Worm (Caenorhabditis elegans) whole organism, L2 larva: Measurements from ENCODE around the gene smcl-1.

Experiments used
- C34F6.9 ChIP-seq: fragments of 150-350 bp; optimal IDR thresholded peaks from 2 replicates; lab custom pipeline; 2014; ENCODE audit warnings: missing biosample characterization, missing genetic modification characterization
- F13H6.1 ChIP-seq: sonication (generic microtip); optimal IDR thresholded peaks from 2 replicates; lab custom pipeline; 2016; ENCODE audit warnings: missing genetic modification characterization, missing compliant biosample characterization
- Y55F3AM.14 ChIP-seq: fragments of 200-800 bp; sonication (Bioruptor generic); optimal IDR thresholded peaks from 2 replicates; lab custom pipeline; 2018; ENCODE audit warnings: mild to moderate bottlenecking, missing genetic modification characterization, missing compliant biosample characterization
- alr-1 ChIP-seq: fragments of 150-350 bp; optimal IDR thresholded peaks from 2 replicates; lab custom pipeline; 2014; ENCODE audit warnings: missing biosample characterization, missing genetic modification characterization
- ceh-16 ChIP-seq: fragments of 150-350 bp; optimal IDR thresholded peaks from 2 replicates; lab custom pipeline; 2014; ENCODE audit warnings: missing biosample characterization, missing genetic modification characterization
- crh-2 ChIP-seq: sonication (generic microtip); optimal IDR thresholded peaks from 2 replicates; lab custom pipeline; 2017; ENCODE audit warnings: missing biosample characterization, missing genetic modification characterization
- egl-27 ChIP-seq: sonication (generic microtip); optimal IDR thresholded peaks from 3 replicates; lab custom pipeline; 2017; ENCODE audit warnings: missing biosample characterization, missing genetic modification reagents, missing genetic modification characterization
- elt-1 ChIP-seq: fragments of 150-350 bp; optimal IDR thresholded peaks from 2 replicates; lab custom pipeline; 2014; ENCODE audit warnings: missing biosample characterization, missing genetic modification characterization
- elt-3 ChIP-seq: sonication (generic microtip); optimal IDR thresholded peaks from 2 replicates; lab custom pipeline; 2017; ENCODE audit warnings: missing biosample characterization, missing genetic modification characterization
- fos-1 ChIP-seq: fragments of 150-350 bp; optimal IDR thresholded peaks from 2 replicates; lab custom pipeline; 2014; ENCODE audit warnings: missing biosample characterization, missing genetic modification characterization
- gmeb-1 ChIP-seq: fragments of 150-350 bp; optimal IDR thresholded peaks from 2 replicates; lab custom pipeline; 2014; ENCODE audit warnings: missing biosample characterization, missing genetic modification characterization
- lin-11 ChIP-seq: fragments of 150-350 bp; sonication (generic microtip); optimal IDR thresholded peaks from 2 replicates; lab custom pipeline; 2014; ENCODE audit warnings: missing biosample characterization, missing genetic modification characterization, inconsistent platforms, mixed read lengths
- lin-13 ChIP-seq: fragments of 150-350 bp; optimal IDR thresholded peaks from 2 replicates; lab custom pipeline; 2014; ENCODE audit warnings: missing biosample characterization, missing genetic modification reagents, missing genetic modification characterization
- lin-39 ChIP-seq: fragments of 150-350 bp; optimal IDR thresholded peaks from 2 replicates; lab custom pipeline; 2014; ENCODE audit warnings: missing biosample characterization, missing genetic modification reagents, missing genetic modification characterization
- mab-5 ChIP-seq: fragments of 150-350 bp; optimal IDR thresholded peaks from 2 replicates; lab custom pipeline; 2014; ENCODE audit warnings: missing biosample characterization, missing genetic modification characterization
- mdl-1 ChIP-seq, 2 experiments: fragments of 150-350 bp in 1 of 2; sonication (generic microtip) in 1 of 2; optimal IDR thresholded peaks; 2 replicates each; lab custom pipeline; 2017; ENCODE audit warnings: missing biosample characterization in 2 of 2, missing genetic modification characterization in 2 of 2
- nhr-10 ChIP-seq: sonication (generic microtip); optimal IDR thresholded peaks from 2 replicates; lab custom pipeline; 2017; ENCODE audit warnings: missing biosample characterization, missing genetic modification characterization
- nhr-11 ChIP-seq: fragments of 150-350 bp; optimal IDR thresholded peaks from 2 replicates; lab custom pipeline; 2014; ENCODE audit warnings: missing biosample characterization, missing genetic modification characterization
- nhr-12 ChIP-seq: fragments of 150-350 bp; optimal IDR thresholded peaks from 2 replicates; lab custom pipeline; 2014; ENCODE audit warnings: missing biosample characterization, missing genetic modification characterization
- nhr-129 ChIP-seq: fragments of 150-350 bp; optimal IDR thresholded peaks from 2 replicates; lab custom pipeline; 2014; ENCODE audit warnings: missing biosample characterization, missing genetic modification characterization
- nhr-21 ChIP-seq: fragments of 150-350 bp; optimal IDR thresholded peaks from 2 replicates; lab custom pipeline; 2014; ENCODE audit warnings: missing biosample characterization, missing genetic modification characterization
- nhr-23 ChIP-seq: fragments of 150-350 bp; optimal IDR thresholded peaks from 2 replicates; lab custom pipeline; 2014; ENCODE audit warnings: missing biosample characterization, missing genetic modification reagents, missing genetic modification characterization
- nhr-237 ChIP-seq: fragments of 150-350 bp; optimal IDR thresholded peaks from 2 replicates; lab custom pipeline; 2014; ENCODE audit warnings: missing biosample characterization, missing genetic modification characterization
- nhr-25 ChIP-seq: fragments of 150-350 bp; sonication (generic microtip); optimal IDR thresholded peaks from 3 replicates; lab custom pipeline; 2014; ENCODE audit warnings: missing biosample characterization, missing genetic modification characterization
- nhr-6 ChIP-seq: fragments of 150-350 bp; optimal IDR thresholded peaks from 2 replicates; lab custom pipeline; 2014; ENCODE audit warnings: missing biosample characterization, missing genetic modification characterization
- nhr-77 ChIP-seq: fragments of 150-350 bp; optimal IDR thresholded peaks from 2 replicates; lab custom pipeline; 2014; ENCODE audit warnings: missing biosample characterization, missing genetic modification characterization
- peb-1 ChIP-seq: fragments of 150-350 bp; optimal IDR thresholded peaks from 2 replicates; lab custom pipeline; 2014; ENCODE audit warnings: missing biosample characterization, missing genetic modification characterization
- sem-4 ChIP-seq: fragments of 150-350 bp; optimal IDR thresholded peaks from 2 replicates; lab custom pipeline; 2014; ENCODE audit warnings: missing biosample characterization, missing genetic modification reagents, missing genetic modification characterization
- skn-1 ChIP-seq: sonication (generic microtip); optimal IDR thresholded peaks from 2 replicates; lab custom pipeline; 2017; ENCODE audit warnings: missing biosample characterization, missing genetic modification characterization
- sma-3 ChIP-seq: sonication (generic microtip); optimal IDR thresholded peaks from 2 replicates; lab custom pipeline; 2016; ENCODE audit warnings: missing genetic modification reagents, missing genetic modification characterization, missing compliant biosample characterization
- sma-9 ChIP-seq, 2 experiments: fragments of 150-350 bp in 1 of 2; sonication (generic microtip) in 1 of 2; optimal IDR thresholded peaks; 2 replicates each; lab custom pipeline; 2014 to 2016; ENCODE audit warnings: missing genetic modification characterization in 2 of 2, mild to moderate bottlenecking in 1 of 2, missing biosample characterization in 1 of 2, missing compliant biosample characterization in 1 of 2, missing genetic modification reagents in 1 of 2, moderate library complexity in 1 of 2
- snpc-4 ChIP-seq: fragments of 150-350 bp; optimal IDR thresholded peaks from 2 replicates; lab custom pipeline; 2014; ENCODE audit warnings: missing biosample characterization, missing genetic modification characterization
- unc-39 ChIP-seq: fragments of 150-350 bp; optimal IDR thresholded peaks from 2 replicates; lab custom pipeline; 2014; ENCODE audit warnings: missing biosample characterization, missing genetic modification characterization
- unc-55 ChIP-seq: fragments of 150-350 bp; sonication (generic microtip); optimal IDR thresholded peaks from 3 replicates; lab custom pipeline; 2014; ENCODE audit warnings: missing biosample characterization, missing genetic modification reagents, missing genetic modification characterization
- unc-62 ChIP-seq: fragments of 150-350 bp; optimal IDR thresholded peaks from 2 replicates; lab custom pipeline; 2014; ENCODE audit warnings: missing biosample characterization, missing genetic modification reagents, missing genetic modification characterization
- zag-1 ChIP-seq: fragments of 150-350 bp; optimal IDR thresholded peaks from 2 replicates; lab custom pipeline; 2014; ENCODE audit warnings: missing biosample characterization, missing genetic modification characterization
- ztf-11 ChIP-seq: sonication (generic microtip); optimal IDR thresholded peaks from 2 replicates; lab custom pipeline; 2017; ENCODE audit warnings: missing biosample characterization, missing genetic modification characterization
- ztf-4 ChIP-seq: fragments of 150-350 bp; optimal IDR thresholded peaks from 2 replicates; lab custom pipeline; 2014; ENCODE audit warnings: missing biosample characterization, missing genetic modification characterization

Gene smcl-1

ce11 chrX:11700263-11700662 lies 7.0 kb downstream of the smcl-1 start, which contains the start of gene C44C10.15:
Gene C44C10.15, minus strand, starts transcription at chrX:11700363.
- TF ChIP-seq crh-2 (tag; lab: Kevin White, UChicago) (no peak), zag-1 (tag; lab: Kevin White, UChicago) (no peak), nhr-6 (no peak), sem-4 (tag; lab: Kevin White, UChicago) (no peak), nhr-12 (tag; lab: Kevin White, UChicago) (no peak), peb-1 (tag; lab: Kevin White, UChicago) (no peak), Y55F3AM.14 (no peak), lin-39 (no peak)

ce11 chrX:11702236-11702635 lies 9.0 kb downstream of the smcl-1 start, which contains the start of gene C44C10.3:
Gene C44C10.3, plus strand, starts transcription at chrX:11702536.
- TF ChIP-seq egl-27 (no peak), alr-1 (tag; lab: Kevin White, UChicago) (no peak), skn-1 (tag; lab: Kevin White, UChicago) (no peak), unc-62 (GFP tag; lab: Kevin White, UChicago) (no peak), nhr-25 (tag; lab: Kevin White, UChicago) (no peak), nhr-6 (no peak), nhr-129 (no peak), unc-39 (tag; lab: Kevin White, UChicago) (no peak), nhr-11 (no peak), zag-1 (tag; lab: Kevin White, UChicago) (no peak), nhr-12 (tag; lab: Kevin White, UChicago) (no peak), F13H6.1 (no peak), nhr-10 (tag; lab: Kevin White, UChicago) (no peak), fos-1 (no peak), mab-5 (tag; lab: Kevin White, UChicago) (no peak), nhr-77 (tag; lab: Kevin White, UChicago) (no peak), gmeb-1 (no peak), ceh-16 (tag; lab: Kevin White, UChicago) (no peak)

ce11 chrX:11710229-11710628 lies 17.0 kb downstream of the smcl-1 start, which contains the start of gene C44C10.11:
Gene C44C10.11, minus strand, starts transcription at chrX:11710343.
- peak; percentile 19 for TF ChIP-seq egl-27
- peak in 1 of 2 experiments; percentile 63 for TF ChIP-seq mdl-1 (tag; optimal IDR thresholded peaks at IDR 0.05; lab: Kevin White, UChicago)
- peak; percentile 53 for TF ChIP-seq sma-9 (GFP tag; optimal IDR thresholded peaks at IDR 0.05; lab: Kevin White, UChicago)
- no peak for TF ChIP-seq sma-9 (tag; optimal IDR thresholded peaks at IDR 0.05; lab: Kevin White, UChicago)
- no peak for TF ChIP-seq snpc-4
- TF ChIP-seq nhr-21 (tag; lab: Kevin White, UChicago), result peak; percentile 60
- peak; percentile 5 for TF ChIP-seq zag-1 (tag; lab: Kevin White, UChicago)
- TF ChIP-seq crh-2 (tag; lab: Kevin White, UChicago), result peak; percentile 86
- TF ChIP-seq nhr-6, result no peak
- TF ChIP-seq fos-1, result peak; percentile 89
- peak; percentile 5 for TF ChIP-seq lin-13 (GFP tag; lab: Kevin White, UChicago)
- no peak for TF ChIP-seq nhr-23 (tag; lab: Kevin White, UChicago)
- peak; percentile 57 for TF ChIP-seq unc-55
- TF ChIP-seq F13H6.1, result peak; percentile 17
- TF ChIP-seq C34F6.9, result peak; percentile 14

DNA sequence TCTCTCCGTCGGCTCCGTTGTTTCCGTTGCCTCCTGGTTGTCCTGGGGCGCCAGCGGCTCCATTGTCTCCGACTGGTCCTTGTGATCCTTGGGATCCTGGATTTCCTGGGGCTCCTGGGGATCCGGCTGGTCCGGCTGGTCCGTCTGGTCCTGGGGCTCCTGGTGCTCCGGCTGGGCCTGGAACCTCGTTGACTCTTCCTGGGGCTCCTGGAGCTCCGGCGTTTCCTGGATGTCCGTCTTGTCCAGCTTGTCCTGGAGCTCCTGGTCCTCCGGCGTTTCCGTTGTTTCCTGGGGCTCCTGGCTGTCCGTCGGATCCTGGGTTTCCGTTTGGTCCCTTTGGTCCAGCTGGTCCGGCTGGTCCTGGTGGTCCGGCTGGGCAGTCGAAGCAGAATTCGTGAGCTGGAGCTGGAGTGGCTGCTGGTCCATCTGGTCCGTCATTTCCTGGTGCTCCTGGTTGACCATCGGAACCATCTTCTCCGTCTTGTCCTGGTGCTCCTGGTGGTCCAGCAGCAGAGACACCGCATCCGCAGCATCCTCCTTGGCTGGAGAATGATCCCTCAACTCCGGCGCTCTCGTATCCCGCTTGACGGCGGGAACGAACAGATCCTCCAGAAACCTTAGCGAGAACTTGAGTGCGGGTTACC lies 18.3 kb downstream of the smcl-1 start:
- TF ChIP-seq mdl-1 (tag; optimal IDR thresholded peaks at IDR 0.05; lab: Kevin White, UChicago) (no peak), sma-9 (GFP tag; optimal IDR thresholded peaks at IDR 0.05; lab: Kevin White, UChicago) (no peak), sma-9 (tag; optimal IDR thresholded peaks at IDR 0.05; lab: Kevin White, UChicago) (no peak), ztf-11 (no peak), nhr-12 (tag; lab: Kevin White, UChicago) (no peak), ceh-16 (tag; lab: Kevin White, UChicago) (no peak), lin-11 (tag; lab: Kevin White, UChicago) (no peak), nhr-23 (tag; lab: Kevin White, UChicago) (no peak), lin-13 (GFP tag; lab: Kevin White, UChicago) (no peak), sma-3 (GFP tag; lab: Kevin White, UChicago) (no peak), nhr-11 (no peak), skn-1 (tag; lab: Kevin White, UChicago) (no peak), nhr-77 (tag; lab: Kevin White, UChicago) (no peak), nhr-237 (tag; lab: Kevin White, UChicago) (no peak), ztf-4 (tag; lab: Kevin White, UChicago) (no peak), mab-5 (tag; lab: Kevin White, UChicago) (no peak), zag-1 (tag; lab: Kevin White, UChicago) (no peak), elt-1 (no peak), elt-3 (no peak), egl-27 (no peak)
